Worm (Caenorhabditis elegans): Measurements from ENCODE around the gene C44H9.7.

DNA sequence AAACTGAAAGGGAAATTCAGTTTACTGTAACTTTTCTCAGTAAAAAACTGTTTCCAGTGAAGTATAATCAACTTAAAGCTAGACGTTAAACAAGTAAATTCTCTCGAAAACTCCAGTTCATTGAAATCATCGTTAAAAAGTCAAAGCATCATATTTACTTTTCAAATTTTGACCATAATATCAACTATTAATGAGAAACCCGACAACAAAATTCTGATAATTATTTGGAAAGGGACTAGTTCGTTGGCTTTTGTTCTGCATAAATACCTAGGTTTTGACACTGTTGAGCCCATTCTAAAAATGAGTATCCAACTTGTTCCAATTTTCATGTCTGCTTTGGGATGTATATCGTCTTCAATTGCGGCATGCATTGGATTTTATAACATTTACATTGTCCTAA, 48.5 kb downstream of the C44H9.7 start, which contains the start of gene ZC443.7:
- TF ChIP-seq T22C8.4 (GFP tag; IDR thresholded peaks at IDR 0.05) (no peak), ref-1 (GFP tag; conservative IDR thresholded peaks at IDR 0.05) (no peak)
